Worm (Caenorhabditis elegans): ENCODE measurements around the gene tlk-1.
A peak's percentile ranks its signal among the peaks of the same experiment; 100 is the strongest.

The tlk-1 gene

ce11 chrIII:9666668-9667067, 33.0 kb upstream of the tlk-1 start (continued):
- TF ChIP-seq snu-23 (GFP tag; optimal IDR thresholded peaks at IDR 0.05), result peak; percentile 7
- no peak for TF ChIP-seq elt-2 (tag; optimal IDR thresholded peaks at IDR 0.05)
- TF ChIP-seq zag-1 (tag; optimal IDR thresholded peaks at IDR 0.05), result no peak
- no peak for TF ChIP-seq ceh-88 (GFP tag; IDR thresholded peaks at IDR 0.05)
- TF ChIP-seq jun-1 (tag; optimal IDR thresholded peaks at IDR 0.05), result no peak
- no peak for TF ChIP-seq snpc-4 (tag; optimal IDR thresholded peaks at IDR 0.05)
- TF ChIP-seq fos-1 (tag; optimal IDR thresholded peaks at IDR 0.05), result no peak

ce11 chrIII:9667591-9668265, 31.9 kb upstream of the tlk-1 start, which contains the start of gene C07A9.9:
Gene C07A9.9, minus strand, starts transcription at chrIII:9667641.
- peak; percentile 57 for TF ChIP-seq fos-1 (tag; optimal IDR thresholded peaks at IDR 0.05)
- peak; percentile 60 for TF ChIP-seq egl-13 (tag; optimal IDR thresholded peaks at IDR 0.05)
- no peak for TF ChIP-seq tlp-1 (tag; optimal IDR thresholded peaks at IDR 0.05)
- no peak for TF ChIP-seq nhr-11 (tag; optimal IDR thresholded peaks at IDR 0.05)
- TF ChIP-seq alr-1 (tag; optimal IDR thresholded peaks at IDR 0.05; ENCODE audit: borderline replicate concordance), result no peak
- TF ChIP-seq tbx-2 (tag; optimal IDR thresholded peaks at IDR 0.05), result peak; percentile 62
- TF ChIP-seq irx-1 (tag; optimal IDR thresholded peaks at IDR 0.05), result peak; percentile 50
- no peak for TF ChIP-seq sox-4 (tag; optimal IDR thresholded peaks at IDR 0.05)
- TF ChIP-seq mdl-1 (tag; optimal IDR thresholded peaks at IDR 0.05), result peak; percentile 36 to 61
- no peak for TF ChIP-seq unc-62 (GFP tag; optimal IDR thresholded peaks at IDR 0.05)
- peak; percentile 56 for TF ChIP-seq ztf-4 (tag; optimal IDR thresholded peaks at IDR 0.05)
- peak; percentile 51; the same call in 1 of the 2 replicates for TF ChIP-seq mab-9 (GFP tag; IDR thresholded peaks at IDR 0.05)
- TF ChIP-seq F16B12.6 (tag; optimal IDR thresholded peaks at IDR 0.05), result peak; percentile 23
- peak; percentile 42 for TF ChIP-seq C16A3.4 (tag; optimal IDR thresholded peaks at IDR 0.05)
- no peak for TF ChIP-seq pag-3 (tag; optimal IDR thresholded peaks at IDR 0.05; ENCODE audit: borderline replicate concordance, insufficient read depth)
- no peak for TF ChIP-seq ces-1 (GFP tag; optimal IDR thresholded peaks at IDR 0.05)
- TF ChIP-seq nhr-12 (tag; optimal IDR thresholded peaks at IDR 0.05), result no peak
- TF ChIP-seq isw-1 (GFP tag; IDR thresholded peaks at IDR 0.05), result peak; percentile 44
- TF ChIP-seq egl-27 (tag; optimal IDR thresholded peaks at IDR 0.05), result peak in 1 of 2 experiments; percentile 33
- no peak for TF ChIP-seq aly-2 (tag; optimal IDR thresholded peaks at IDR 0.05)
- TF ChIP-seq Y116A8C.19 (tag; optimal IDR thresholded peaks at IDR 0.05; ENCODE audit: borderline replicate concordance), result no peak
- TF ChIP-seq hlh-4 (tag; optimal IDR thresholded peaks at IDR 0.05), result no peak
- TF ChIP-seq blmp-1 (tag; optimal IDR thresholded peaks at IDR 0.05), result peak; percentile 41
- peak; percentile 6 to 84 (median 31) for TF ChIP-seq ceh-82 (tag; optimal IDR thresholded peaks at IDR 0.05)
- no peak for TF ChIP-seq ceh-63 (GFP tag; optimal IDR thresholded peaks at IDR 0.05)
- TF ChIP-seq snu-23 (GFP tag; optimal IDR thresholded peaks at IDR 0.05), result peak; percentile 65
- TF ChIP-seq lin-35 (GFP tag; optimal IDR thresholded peaks at IDR 0.05), result peak; percentile 53 to 56
- peak; percentile 44 to 61 for TF ChIP-seq efl-1 (optimal IDR thresholded peaks at IDR 0.05)
- TF ChIP-seq efl-1 (GFP tag; optimal IDR thresholded peaks at IDR 0.05 in 1 of 2), result peak; percentile 24 to 93
- no peak for TF ChIP-seq fkh-4 (tag; optimal IDR thresholded peaks at IDR 0.05; ENCODE audit: borderline replicate concordance)
- TF ChIP-seq aha-1 (tag; optimal IDR thresholded peaks at IDR 0.05), result no peak
- TF ChIP-seq unc-86 (tag; optimal IDR thresholded peaks at IDR 0.05), result peak; percentile 75
- no peak for TF ChIP-seq zip-4 (GFP tag; optimal IDR thresholded peaks at IDR 0.05)
- no peak for TF ChIP-seq zag-1 (tag; optimal IDR thresholded peaks at IDR 0.05)
- no peak for TF ChIP-seq skn-1 (tag; optimal IDR thresholded peaks at IDR 0.05)
- peak; percentile 68 for TF ChIP-seq nhr-19 (GFP tag; conservative IDR thresholded peaks at IDR 0.05)
- TF ChIP-seq ceh-8 (GFP tag; optimal IDR thresholded peaks at IDR 0.05), result no peak
- peak; percentile 86 for TF ChIP-seq nhr-85 (tag)
- TF ChIP-seq xbp-1 (tag; optimal IDR thresholded peaks at IDR 0.05), result peak; percentile 23
- no peak for TF ChIP-seq lin-39 (tag; optimal IDR thresholded peaks at IDR 0.05)
- peak; percentile 83 for TF ChIP-seq nhr-71 (tag; optimal IDR thresholded peaks at IDR 0.05)
- peak; percentile 53 for TF ChIP-seq dsc-1 (tag; optimal IDR thresholded peaks at IDR 0.05)
- no peak for TF ChIP-seq lin-13 (GFP tag; optimal IDR thresholded peaks at IDR 0.05)
- TF ChIP-seq C34B4.2 (tag; optimal IDR thresholded peaks at IDR 0.05), result no peak
- no peak for TF ChIP-seq lin-15B (tag; optimal IDR thresholded peaks at IDR 0.05)
- peak; percentile 31 for TF ChIP-seq mep-1 (tag; optimal IDR thresholded peaks at IDR 0.05)
- peak; percentile 84 for TF ChIP-seq fkh-8 (tag; optimal IDR thresholded peaks at IDR 0.05)

All from whole organism, L1 larva.